Fruit fly (Drosophila melanogaster): ENCODE data around the gene Rab26.

Rab26 gene

DNA sequence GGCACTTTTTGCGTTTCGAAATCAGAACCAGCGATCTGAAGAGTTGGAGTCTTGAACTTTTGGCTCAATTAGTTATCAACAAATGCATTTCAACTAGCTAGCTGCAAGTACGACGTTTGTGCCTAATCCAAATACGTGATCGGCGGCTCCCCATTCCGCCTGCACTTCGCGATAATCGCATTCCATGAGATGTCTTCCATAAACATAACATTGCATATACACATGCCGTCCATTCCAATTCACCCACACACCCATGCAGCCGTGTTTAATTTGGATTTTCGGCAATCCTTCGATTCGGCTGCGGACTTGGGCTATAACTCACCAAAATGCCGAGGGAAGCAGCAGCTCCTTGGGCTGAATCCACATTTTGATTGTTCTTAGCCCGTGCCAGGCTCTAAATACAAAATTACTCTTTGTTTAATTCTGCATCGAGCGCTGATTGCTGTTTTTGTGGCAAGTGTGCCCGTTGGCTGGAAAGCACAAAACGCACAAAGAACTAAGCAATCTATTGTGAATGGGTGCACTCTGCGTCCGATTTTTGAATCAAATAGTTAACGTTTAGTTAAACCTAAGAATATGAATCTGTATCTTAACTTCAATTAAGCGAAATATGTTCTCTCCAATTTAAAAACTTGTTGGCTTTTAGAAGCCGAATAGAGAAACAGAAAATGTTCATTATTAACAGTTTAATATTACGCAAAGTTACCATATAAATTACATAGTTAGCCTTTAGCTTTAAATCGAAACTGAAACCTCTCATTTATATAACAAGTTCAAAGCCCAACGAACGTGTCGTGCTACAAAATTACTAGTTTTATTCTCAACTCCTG, 24.9 kb downstream of the Rab26 start, which contains the start of the genes Tbc1d8-9 and CG32436:
Gene Tbc1d8-9, minus strand, starts transcription at position 463 of the 830 bp plus-strand sequence.
Gene CG32436, plus strand, starts transcription at position 780 of the 830 bp plus-strand sequence.
- TF ChIP-seq Sin3A (optimal IDR thresholded peaks at IDR 0.05) (no peak), h (optimal IDR thresholded peaks at IDR 0.05) (no peak), psq (optimal IDR thresholded peaks at IDR 0.05) (no peak), ttk (optimal IDR thresholded peaks at IDR 0.05) (no peak), Myc (optimal IDR thresholded peaks at IDR 0.05) (no peak), insv (optimal IDR thresholded peaks at IDR 0.05) (no peak)

DNA sequence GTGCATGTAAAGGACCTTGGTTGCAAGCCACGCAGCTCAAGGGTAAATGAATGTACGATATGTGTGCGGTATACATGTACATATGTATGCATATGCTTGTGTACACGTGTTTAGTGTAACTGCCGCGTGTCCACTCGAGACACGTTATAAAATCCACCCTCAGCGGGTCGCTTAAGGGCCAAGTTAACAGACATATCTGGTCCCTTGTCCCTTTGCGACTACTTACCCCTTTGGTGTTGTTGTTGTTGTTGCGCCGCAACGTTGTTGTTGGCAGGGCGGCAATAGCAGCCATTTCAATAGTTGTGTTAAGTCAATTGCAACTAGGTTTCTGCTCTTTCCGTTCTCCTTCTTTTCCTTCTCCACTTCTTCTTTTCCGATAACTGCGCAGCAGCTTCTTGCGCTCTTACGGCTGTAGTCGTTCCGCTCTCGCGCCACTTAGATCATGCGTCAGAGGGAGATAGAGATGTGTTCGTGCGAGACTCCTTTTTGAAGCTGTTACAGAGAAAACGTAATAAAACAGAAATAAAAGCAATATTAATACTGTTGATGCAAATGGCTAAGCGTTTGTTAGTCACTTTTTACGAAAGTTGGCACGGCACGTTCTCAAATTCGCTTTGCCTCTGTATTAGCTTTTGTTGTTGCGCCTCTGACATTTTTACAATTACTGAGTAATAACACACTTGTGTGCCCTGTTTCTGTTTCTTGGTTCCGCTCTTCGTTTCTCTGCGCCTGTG, 28.1 kb downstream of the Rab26 start:
- no peak for TF ChIP-seq Sin3A (optimal IDR thresholded peaks at IDR 0.05)

DNA sequence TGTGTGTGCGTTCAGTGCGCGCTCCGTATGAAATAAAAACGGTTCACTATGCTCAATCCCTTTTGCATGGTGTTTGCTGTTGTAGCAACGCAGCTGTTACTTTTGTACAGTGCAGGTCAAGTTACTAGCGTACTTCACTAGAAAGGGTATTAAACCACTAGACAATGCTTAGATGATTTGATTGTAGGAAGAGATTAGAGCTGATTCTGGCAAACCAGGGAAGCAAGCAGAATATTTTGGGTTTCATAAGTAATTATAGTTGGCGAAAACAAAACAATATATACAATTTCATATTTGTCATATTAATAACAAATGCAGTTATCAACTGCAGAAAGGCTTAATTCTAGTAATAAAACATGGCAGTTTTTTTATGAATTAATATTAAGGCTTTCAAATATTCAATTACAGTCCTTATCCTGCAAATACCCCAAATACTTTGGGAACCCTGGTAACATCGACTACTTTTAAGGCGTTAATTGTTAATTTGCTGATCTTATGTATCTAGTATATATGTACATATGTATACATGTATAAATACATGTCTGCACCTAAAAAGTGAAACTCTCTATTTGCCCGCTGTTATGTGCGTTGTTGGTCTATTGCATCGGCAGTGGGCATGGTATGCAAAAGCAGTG, 28.7 kb downstream of the Rab26 start:
- TF ChIP-seq insv (optimal IDR thresholded peaks at IDR 0.05): no peak
- TF ChIP-seq ttk (optimal IDR thresholded peaks at IDR 0.05): no peak
- TF ChIP-seq Sin3A (optimal IDR thresholded peaks at IDR 0.05): no peak
- no peak for TF ChIP-seq h (optimal IDR thresholded peaks at IDR 0.05)
- TF ChIP-seq psq (optimal IDR thresholded peaks at IDR 0.05): no peak
- no peak for TF ChIP-seq Myc (optimal IDR thresholded peaks at IDR 0.05)

DNA sequence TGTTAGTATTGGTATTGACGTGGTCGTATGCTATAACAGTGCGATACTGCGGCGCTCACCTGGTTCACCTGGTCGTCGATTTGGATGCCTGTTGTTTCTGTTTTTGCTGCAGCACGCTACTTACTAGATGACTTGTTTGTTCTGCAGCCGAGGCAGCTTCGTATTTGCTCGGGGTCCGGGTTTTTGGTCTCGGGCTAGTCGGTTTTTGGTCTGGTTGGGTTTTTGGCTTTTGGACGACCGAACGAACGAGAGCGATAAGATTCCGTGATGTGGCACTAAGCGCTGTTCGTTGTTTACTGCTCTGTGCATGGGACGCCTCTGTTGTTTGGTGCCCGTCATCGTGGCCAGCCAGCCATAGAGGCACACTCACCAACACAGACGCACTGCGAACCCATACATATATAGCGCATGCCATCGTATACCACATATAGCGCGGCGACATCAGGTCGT, 30.4 kb downstream of the Rab26 start, which contains the start of gene ebd2:
Gene ebd2, minus strand, starts transcription at position 306 of the 450 bp plus-strand sequence.
- TF ChIP-seq Myc (optimal IDR thresholded peaks at IDR 0.05) (no peak), h (optimal IDR thresholded peaks at IDR 0.05) (no peak)

DNA sequence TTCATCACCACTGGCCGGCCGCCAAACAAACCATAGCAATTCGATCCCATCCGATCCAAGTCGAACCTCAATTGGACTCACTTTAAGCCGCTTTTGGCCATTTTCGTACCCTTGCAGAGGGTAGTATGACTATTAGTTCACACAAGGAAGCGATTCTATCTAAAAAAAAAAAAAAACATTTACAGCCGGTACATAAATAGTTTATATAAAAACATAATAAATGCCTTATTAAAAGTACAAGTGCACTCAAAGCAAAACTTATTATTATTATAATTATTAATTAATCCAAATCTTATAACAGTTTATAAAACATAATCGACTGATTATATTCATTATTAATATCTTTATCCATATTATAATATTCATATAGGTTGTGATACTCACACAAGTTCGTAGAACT, 37.8 kb downstream of the Rab26 start, which contains the start of gene CG12971:
Gene CG12971, minus strand, starts transcription at position 101 of the 400 bp plus-strand sequence.
- no peak for TF ChIP-seq psq (optimal IDR thresholded peaks at IDR 0.05)

DNA sequence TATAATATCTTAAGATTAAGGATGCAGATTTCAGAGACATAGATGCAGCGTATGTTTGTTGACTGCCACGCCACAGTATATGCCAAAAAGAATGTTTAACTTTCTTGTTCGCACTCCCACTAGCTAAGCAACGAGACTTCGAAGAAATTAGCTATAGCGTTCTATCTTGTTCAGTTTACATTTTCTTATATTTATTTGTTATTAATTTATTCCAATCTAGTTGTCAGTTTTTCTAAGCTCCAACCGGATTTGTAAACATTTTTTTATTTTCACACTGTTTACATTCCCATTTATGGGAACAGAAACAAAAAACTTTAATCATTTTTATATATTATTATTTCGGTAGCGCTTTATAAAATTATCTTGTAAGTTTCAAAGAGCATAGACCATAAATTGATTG, 38.8 kb downstream of the Rab26 start, which contains the start of gene CG32437:
Gene CG32437, plus strand, starts transcription at position 301 of the 400 bp plus-strand sequence.
- TF ChIP-seq Sin3A (optimal IDR thresholded peaks at IDR 0.05) (no peak), psq (optimal IDR thresholded peaks at IDR 0.05) (no peak), insv (optimal IDR thresholded peaks at IDR 0.05) (no peak), Myc (optimal IDR thresholded peaks at IDR 0.05) (no peak), h (optimal IDR thresholded peaks at IDR 0.05) (no peak), ttk (optimal IDR thresholded peaks at IDR 0.05) (no peak)

DNA sequence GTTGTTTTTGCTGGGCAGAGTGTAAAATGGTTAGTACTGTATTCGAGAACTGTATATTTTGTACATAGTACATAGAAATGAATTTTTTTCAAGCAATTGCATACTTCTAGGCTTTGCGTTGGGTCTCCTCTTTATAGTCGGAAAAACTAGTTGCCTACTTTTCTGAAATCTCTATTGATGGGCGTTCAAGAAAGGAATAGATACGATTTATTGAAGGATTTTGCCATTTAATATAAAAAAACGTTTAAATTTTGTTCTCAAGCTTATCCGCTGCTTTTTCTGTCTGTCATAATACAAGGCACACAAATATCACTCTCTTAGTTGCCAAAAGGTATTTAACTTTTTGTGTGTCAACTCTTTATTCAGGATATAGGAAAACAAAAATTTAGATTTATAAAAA, 41.3 kb downstream of the Rab26 start, which contains the start of gene CG32440:
Gene CG32440, plus strand, starts transcription at position 301 of the 400 bp plus-strand sequence.
- TF ChIP-seq Sin3A (optimal IDR thresholded peaks at IDR 0.05): no peak
- no peak for TF ChIP-seq ttk (optimal IDR thresholded peaks at IDR 0.05)
- TF ChIP-seq Myc (optimal IDR thresholded peaks at IDR 0.05): no peak
- TF ChIP-seq h (optimal IDR thresholded peaks at IDR 0.05): no peak
- no peak for TF ChIP-seq psq (optimal IDR thresholded peaks at IDR 0.05)
- TF ChIP-seq insv (optimal IDR thresholded peaks at IDR 0.05): no peak

DNA sequence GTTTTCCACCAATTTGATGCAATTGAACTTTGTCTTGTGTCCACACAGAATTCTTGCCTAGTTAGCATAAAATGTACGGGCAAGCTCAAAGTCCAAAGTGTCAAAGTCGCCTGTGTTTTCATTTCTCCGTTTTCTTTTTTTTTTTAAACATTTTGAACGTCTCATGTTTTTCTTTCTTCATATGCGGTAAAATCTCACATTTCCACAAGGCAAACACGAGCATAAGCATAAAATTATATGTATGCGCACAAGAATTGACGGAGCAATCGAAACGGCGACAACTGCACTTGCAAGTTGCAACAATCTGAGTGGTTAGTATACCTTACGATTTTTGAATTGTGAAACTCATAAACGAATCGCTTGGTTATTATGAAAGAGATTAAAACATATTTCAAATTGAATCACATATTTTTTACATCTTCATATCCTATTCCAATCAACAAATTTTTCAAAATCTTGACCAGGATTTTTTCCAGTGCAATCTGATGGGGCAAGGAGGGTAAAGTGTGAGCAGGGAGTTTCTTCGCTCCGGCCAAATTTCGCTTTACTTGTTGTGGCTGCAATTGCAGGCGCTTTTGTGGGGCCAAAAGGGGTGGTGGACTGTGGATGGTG, 45.5 kb downstream of the Rab26 start:
- TF ChIP-seq Myc (optimal IDR thresholded peaks at IDR 0.05) (no peak), h (optimal IDR thresholded peaks at IDR 0.05) (no peak), Sin3A (optimal IDR thresholded peaks at IDR 0.05) (no peak), psq (optimal IDR thresholded peaks at IDR 0.05) (no peak), insv (optimal IDR thresholded peaks at IDR 0.05) (no peak), ttk (optimal IDR thresholded peaks at IDR 0.05) (no peak)

DNA sequence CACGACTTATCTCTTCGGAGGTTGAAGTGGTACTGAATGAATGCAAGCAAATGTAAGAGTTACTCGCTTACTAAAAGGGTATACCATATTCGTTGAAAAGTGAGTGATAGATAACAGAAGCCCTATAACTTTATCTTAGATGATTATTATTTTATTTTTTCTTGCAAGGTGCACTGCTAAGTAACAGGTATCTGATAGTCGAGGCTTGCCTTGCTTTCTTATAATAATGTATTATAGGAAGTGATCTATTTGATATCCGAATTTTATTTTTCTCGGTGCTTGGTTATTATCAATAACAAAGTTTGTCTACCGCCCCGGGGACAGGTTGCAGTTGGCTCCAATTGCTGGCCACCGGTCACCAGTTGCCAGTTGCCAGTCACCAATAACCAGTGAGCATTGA, 52.7 kb downstream of the Rab26 start:
- TF ChIP-seq psq (optimal IDR thresholded peaks at IDR 0.05) (no peak), Myc (optimal IDR thresholded peaks at IDR 0.05) (no peak), ttk (optimal IDR thresholded peaks at IDR 0.05) (no peak), h (optimal IDR thresholded peaks at IDR 0.05) (no peak), Sin3A (optimal IDR thresholded peaks at IDR 0.05) (no peak), insv (optimal IDR thresholded peaks at IDR 0.05) (no peak)

DNA sequence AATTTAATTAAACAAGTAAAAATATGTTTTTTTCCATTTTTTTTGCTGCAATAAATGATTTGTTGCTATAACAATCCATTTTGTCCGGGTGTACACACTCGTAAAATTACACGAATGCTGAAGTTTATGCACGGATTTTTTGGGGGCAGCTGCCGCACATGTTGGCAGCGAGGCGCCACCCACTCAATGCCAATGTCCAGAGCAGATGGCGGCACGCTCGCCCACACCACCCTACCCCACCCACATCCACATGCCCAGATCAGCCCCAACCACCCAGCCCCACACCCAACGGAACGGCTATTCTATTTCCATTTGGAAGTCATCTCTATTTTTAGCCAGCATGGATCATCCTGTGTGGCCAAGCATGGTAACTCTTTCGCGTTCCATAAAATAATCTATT, 61.6 kb downstream of the Rab26 start:
- TF ChIP-seq psq (optimal IDR thresholded peaks at IDR 0.05) (no peak), h (optimal IDR thresholded peaks at IDR 0.05) (no peak), insv (optimal IDR thresholded peaks at IDR 0.05) (no peak), Sin3A (optimal IDR thresholded peaks at IDR 0.05) (no peak), ttk (optimal IDR thresholded peaks at IDR 0.05) (no peak), Myc (optimal IDR thresholded peaks at IDR 0.05) (no peak)

DNA sequence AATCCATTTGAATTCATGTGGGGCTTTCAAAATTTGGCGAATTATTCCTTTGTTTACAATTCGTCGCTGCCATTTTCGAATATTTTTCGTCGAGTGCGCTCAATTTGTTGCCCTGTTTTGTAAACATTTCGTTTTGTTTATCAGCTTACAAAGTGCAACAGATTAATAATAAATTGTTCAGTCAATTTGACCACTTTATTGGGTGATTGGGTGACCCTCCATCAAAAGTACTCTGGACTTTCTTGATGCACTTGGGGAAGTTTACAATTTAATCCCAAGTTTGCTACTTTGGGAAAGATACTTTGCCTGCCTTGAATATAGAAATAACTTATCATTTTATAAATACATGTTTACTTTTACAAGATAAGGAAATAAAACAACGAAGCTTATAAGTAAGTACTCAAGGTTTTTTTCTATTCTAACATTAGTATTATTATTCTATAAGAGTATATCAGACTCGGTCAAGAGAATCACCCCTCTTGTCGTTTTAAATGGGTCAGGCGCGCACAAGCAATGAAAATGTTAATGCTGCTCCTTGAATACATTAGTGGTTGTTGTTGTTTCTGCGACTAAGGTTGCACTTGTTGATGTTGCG, 62.1 kb downstream of the Rab26 start:
- TF ChIP-seq ttk (optimal IDR thresholded peaks at IDR 0.05) (no peak), Myc (optimal IDR thresholded peaks at IDR 0.05) (no peak)

DNA sequence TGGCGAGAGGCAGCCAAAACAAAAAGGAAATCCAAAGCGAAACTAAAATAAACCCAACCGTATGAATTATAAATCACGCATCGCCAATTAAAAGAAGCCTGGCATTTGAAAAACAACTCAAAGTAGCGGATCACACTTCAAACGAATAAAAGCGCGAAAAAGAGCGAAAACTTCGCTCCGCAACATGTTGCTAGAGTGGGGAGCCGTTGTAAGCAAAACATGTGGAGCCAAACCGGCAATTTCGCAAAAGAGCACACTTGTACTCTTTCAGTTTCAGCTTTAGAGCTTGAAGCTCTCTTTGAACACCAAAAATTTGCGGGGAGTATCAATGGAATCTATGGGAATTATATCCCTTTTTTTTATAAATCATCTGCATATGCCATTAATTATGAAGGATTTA, 63.2 kb downstream of the Rab26 start:
- TF ChIP-seq Myc (optimal IDR thresholded peaks at IDR 0.05) (no peak), h (optimal IDR thresholded peaks at IDR 0.05) (no peak), ttk (optimal IDR thresholded peaks at IDR 0.05) (no peak), psq (optimal IDR thresholded peaks at IDR 0.05) (no peak), insv (optimal IDR thresholded peaks at IDR 0.05) (no peak), Sin3A (optimal IDR thresholded peaks at IDR 0.05) (no peak)

Data from Kc167 (cell line).